Worm (Caenorhabditis elegans): Measurements from ENCODE around the gene ZK1248.19.

Gene ZK1248.19

DNA sequence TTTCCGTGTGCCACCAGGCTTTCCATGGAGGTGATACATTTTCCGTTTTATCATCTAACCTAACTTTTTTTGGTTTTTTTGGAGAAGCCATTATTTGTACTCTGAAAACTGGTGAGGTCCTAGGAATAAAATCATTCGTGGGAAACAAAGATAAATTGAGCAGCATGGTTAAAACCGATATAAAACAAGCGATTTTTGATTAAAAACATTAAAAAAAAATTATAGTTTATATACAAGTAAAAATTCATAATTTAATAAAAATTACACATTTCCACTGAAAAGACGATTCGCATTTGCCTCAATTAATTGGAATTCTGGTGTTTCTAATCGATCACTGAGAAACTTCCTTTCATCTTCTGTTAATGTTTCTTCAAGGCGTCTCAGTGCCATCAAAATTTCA is 761 bp downstream of the ZK1248.19 start, which contains the start of gene ZK1248.15:
Gene ZK1248.15 (minus strand): TSS at position 101 of the 400 bp plus-strand sequence.
- TF ChIP-seq hmg-4 (GFP tag; optimal IDR thresholded peaks at IDR 0.05) (no peak), aly-1 (tag; optimal IDR thresholded peaks at IDR 0.05) (no peak), ets-7 (tag; optimal IDR thresholded peaks at IDR 0.05) (no peak), tra-4 (tag; optimal IDR thresholded peaks at IDR 0.05) (no peak), tbx-37 (GFP tag; conservative IDR thresholded peaks at IDR 0.05) (no peak), F13C5.2 (tag; optimal IDR thresholded peaks at IDR 0.05) (no peak)

DNA sequence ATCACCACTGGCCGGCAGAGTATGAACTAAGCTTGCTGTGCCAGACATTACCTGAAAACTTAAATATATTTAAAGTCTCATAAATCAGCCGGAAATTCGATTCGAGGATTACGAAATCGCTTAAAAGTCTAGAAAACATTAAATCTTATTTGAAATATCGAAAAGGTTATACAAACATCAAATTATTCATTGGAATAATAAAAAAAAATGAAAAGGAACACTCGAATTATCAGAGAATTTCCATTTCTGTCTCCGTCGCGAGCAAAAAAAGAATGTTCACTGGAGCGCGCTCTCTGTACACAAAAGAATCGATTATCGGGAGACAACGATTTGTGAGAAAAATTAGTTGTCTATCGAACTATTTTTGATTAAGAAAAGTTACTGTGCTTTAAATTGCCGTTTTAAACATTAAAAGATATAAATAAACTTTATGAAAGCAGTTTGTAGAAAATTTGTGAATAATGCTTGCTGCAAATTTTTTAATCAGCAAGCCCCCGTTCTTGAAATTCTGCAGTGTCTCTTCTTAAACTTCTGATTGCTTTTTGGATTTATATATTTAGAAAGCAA is 3.0 kb downstream of the ZK1248.19 start, which contains the start of gene fzo-1:
Gene fzo-1 (minus strand): TSS at position 51 of the 567 bp plus-strand sequence.
- TF ChIP-seq pes-1 (GFP tag; IDR thresholded peaks at IDR 0.05): no peak
- TF ChIP-seq flt-1 (GFP tag; IDR thresholded peaks at IDR 0.05): no peak
- TF ChIP-seq tbx-37 (GFP tag; conservative IDR thresholded peaks at IDR 0.05): 0 out of 2 replicates have a peak, but pooled peaks have one; percentile 26
- TF ChIP-seq ets-7 (tag; optimal IDR thresholded peaks at IDR 0.05): peak; percentile 48
- no peak for TF ChIP-seq tbx-11 (GFP tag; IDR thresholded peaks at IDR 0.05)
- TF ChIP-seq hmg-4 (GFP tag; optimal IDR thresholded peaks at IDR 0.05): no peak
- TF ChIP-seq ceh-36 (tag; optimal IDR thresholded peaks at IDR 0.05): no peak
- no peak for TF ChIP-seq scrt-1 (GFP tag; IDR thresholded peaks at IDR 0.05)
- peak; percentile 21 for TF ChIP-seq B0310.2 (tag; optimal IDR thresholded peaks at IDR 0.05)
- TF ChIP-seq sea-1 (GFP tag; conservative IDR thresholded peaks at IDR 0.05): no peak
- TF ChIP-seq hmbx-1 (tag; optimal IDR thresholded peaks at IDR 0.05): no peak
- TF ChIP-seq tra-4 (tag; optimal IDR thresholded peaks at IDR 0.05): peak; percentile 14
- TF ChIP-seq aly-1 (tag; optimal IDR thresholded peaks at IDR 0.05): no peak
- TF ChIP-seq hnd-1 (tag; optimal IDR thresholded peaks at IDR 0.05): peak; percentile 40
- TF ChIP-seq ceh-13 (GFP tag; optimal IDR thresholded peaks at IDR 0.05): peak; percentile 36
- no peak for TF ChIP-seq ama-1 (optimal IDR thresholded peaks at IDR 0.05)
- TF ChIP-seq F13C5.2 (tag; optimal IDR thresholded peaks at IDR 0.05): peak; percentile 26

DNA sequence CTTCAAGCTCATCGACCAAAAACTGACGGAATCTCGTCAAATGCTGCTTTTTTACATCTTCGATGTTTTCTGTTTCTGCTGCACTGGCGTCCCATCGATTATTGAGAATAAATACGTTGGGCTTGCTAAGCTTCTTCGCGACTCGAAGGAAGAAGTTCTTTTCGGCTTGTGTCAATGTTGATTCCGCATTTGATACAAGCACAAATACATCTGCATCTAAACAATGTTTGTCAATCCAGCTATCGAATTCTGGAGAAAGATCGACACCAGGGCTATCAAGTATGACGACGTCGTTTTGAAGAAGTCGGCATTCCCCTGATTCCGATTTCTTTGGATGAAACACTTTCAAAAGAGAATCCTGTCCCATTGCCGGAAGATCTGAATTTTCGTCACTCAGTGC is 4.1 kb downstream of the ZK1248.19 start:
- TF ChIP-seq F13C5.2 (tag; optimal IDR thresholded peaks at IDR 0.05) (no peak), scrt-1 (GFP tag; IDR thresholded peaks at IDR 0.05) (no peak), pes-1 (GFP tag; IDR thresholded peaks at IDR 0.05) (no peak), flt-1 (GFP tag; IDR thresholded peaks at IDR 0.05) (no peak), hnd-1 (tag; optimal IDR thresholded peaks at IDR 0.05) (no peak), aly-1 (tag; optimal IDR thresholded peaks at IDR 0.05) (no peak), ceh-13 (GFP tag; optimal IDR thresholded peaks at IDR 0.05) (no peak), tbx-37 (GFP tag; conservative IDR thresholded peaks at IDR 0.05) (no peak), tra-4 (tag; optimal IDR thresholded peaks at IDR 0.05) (no peak), tbx-11 (GFP tag; IDR thresholded peaks at IDR 0.05) (no peak), B0310.2 (tag; optimal IDR thresholded peaks at IDR 0.05) (no peak)

DNA sequence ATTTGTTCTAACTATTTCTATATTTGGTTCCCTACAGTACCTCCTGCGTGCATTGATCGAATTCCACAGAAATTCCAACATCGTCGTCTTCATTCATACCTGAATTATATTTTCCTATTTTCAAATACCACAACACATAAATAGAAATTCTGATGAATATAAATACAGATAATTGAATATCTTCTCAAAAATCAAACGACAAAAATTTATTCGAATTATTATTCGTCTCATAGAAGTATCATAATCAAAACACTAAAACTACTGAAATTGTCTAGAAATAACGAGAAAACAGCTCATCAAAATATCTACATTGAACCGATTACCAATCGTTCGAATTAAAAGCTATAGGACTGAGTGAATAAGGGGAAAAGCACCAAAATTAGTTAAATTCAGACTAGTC is 6.1 kb downstream of the ZK1248.19 start, which contains the start of gene gtap-1:
Gene gtap-1 (minus strand): TSS at position 101 of the 400 bp plus-strand sequence.
- TF ChIP-seq F13C5.2 (tag; optimal IDR thresholded peaks at IDR 0.05) (no peak), ceh-13 (GFP tag; optimal IDR thresholded peaks at IDR 0.05) (no peak), pes-1 (GFP tag; IDR thresholded peaks at IDR 0.05) (no peak), hmg-4 (GFP tag; optimal IDR thresholded peaks at IDR 0.05) (no peak), hnd-1 (tag; optimal IDR thresholded peaks at IDR 0.05) (no peak), B0310.2 (tag; optimal IDR thresholded peaks at IDR 0.05) (no peak), scrt-1 (GFP tag; IDR thresholded peaks at IDR 0.05) (no peak), tra-4 (tag; optimal IDR thresholded peaks at IDR 0.05) (no peak), aly-1 (tag; optimal IDR thresholded peaks at IDR 0.05) (no peak), tbx-37 (GFP tag; conservative IDR thresholded peaks at IDR 0.05) (no peak), hmbx-1 (tag; optimal IDR thresholded peaks at IDR 0.05) (no peak), ama-1 (optimal IDR thresholded peaks at IDR 0.05) (no peak), sea-1 (GFP tag; conservative IDR thresholded peaks at IDR 0.05) (no peak)

DNA sequence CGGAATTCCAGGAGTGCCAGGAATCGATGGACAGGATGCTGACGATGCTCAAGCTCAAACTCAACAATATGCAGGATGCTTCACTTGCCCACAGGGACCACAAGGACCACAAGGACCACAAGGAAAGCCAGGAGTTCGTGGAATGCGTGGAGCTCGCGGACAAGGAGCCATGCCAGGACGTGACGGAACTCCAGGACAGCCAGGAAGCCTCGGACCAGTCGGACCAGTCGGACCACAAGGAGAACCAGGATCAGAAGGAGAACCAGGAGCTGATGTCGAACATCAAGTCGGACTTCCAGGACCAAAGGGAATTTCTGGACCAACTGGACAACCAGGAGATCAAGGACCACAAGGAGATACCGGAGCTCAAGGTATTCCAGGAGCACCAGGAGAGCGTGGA is 7.8 kb downstream of the ZK1248.19 start:
- no peak for TF ChIP-seq tra-4 (tag; optimal IDR thresholded peaks at IDR 0.05)
- no peak for TF ChIP-seq sea-1 (GFP tag; conservative IDR thresholded peaks at IDR 0.05)
- no peak for TF ChIP-seq ceh-13 (GFP tag; optimal IDR thresholded peaks at IDR 0.05)
- no peak for TF ChIP-seq F13C5.2 (tag; optimal IDR thresholded peaks at IDR 0.05)
- TF ChIP-seq scrt-1 (GFP tag; IDR thresholded peaks at IDR 0.05): no peak
- TF ChIP-seq ets-7 (tag; optimal IDR thresholded peaks at IDR 0.05): no peak
- no peak for TF ChIP-seq hmg-4 (GFP tag; optimal IDR thresholded peaks at IDR 0.05)
- TF ChIP-seq tbx-37 (GFP tag; conservative IDR thresholded peaks at IDR 0.05): no peak
- no peak for TF ChIP-seq ceh-36 (tag; optimal IDR thresholded peaks at IDR 0.05)
- no peak for TF ChIP-seq aly-1 (tag; optimal IDR thresholded peaks at IDR 0.05)
- TF ChIP-seq hmbx-1 (tag; optimal IDR thresholded peaks at IDR 0.05): no peak
- TF ChIP-seq tbx-11 (GFP tag; IDR thresholded peaks at IDR 0.05): no peak
- TF ChIP-seq pes-1 (GFP tag; IDR thresholded peaks at IDR 0.05): no peak
- TF ChIP-seq hnd-1 (tag; optimal IDR thresholded peaks at IDR 0.05): no peak
- TF ChIP-seq flt-1 (GFP tag; IDR thresholded peaks at IDR 0.05): no peak

DNA sequence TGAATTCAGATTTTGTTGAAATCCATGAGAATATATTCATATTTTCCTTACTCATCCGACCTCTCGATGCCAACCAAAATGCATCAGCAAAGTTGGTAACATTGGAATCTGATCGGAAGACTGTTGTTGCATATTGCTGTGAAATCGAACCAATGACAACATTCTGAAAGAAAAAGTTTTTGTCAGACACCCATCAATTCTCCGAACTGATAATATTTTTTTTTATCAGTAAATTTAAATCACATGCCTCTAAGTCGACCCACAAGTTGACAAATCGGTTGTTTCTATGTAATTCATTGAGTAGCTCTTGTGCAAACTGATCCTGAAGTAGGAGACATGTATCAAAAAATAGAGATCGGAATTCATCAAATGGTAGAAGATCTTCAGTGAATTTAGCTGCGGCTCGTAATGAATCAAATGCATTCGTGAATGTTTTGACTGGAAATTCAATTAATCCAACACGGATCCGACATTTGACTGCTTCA is 9.2 kb downstream of the ZK1248.19 start, which contains the start of gene col-74:
Gene col-74 (plus strand): TSS at position 435 of the 485 bp plus-strand sequence.
- TF ChIP-seq tbx-37 (GFP tag; conservative IDR thresholded peaks at IDR 0.05): no peak
- no peak for TF ChIP-seq hnd-1 (tag; optimal IDR thresholded peaks at IDR 0.05)
- TF ChIP-seq ceh-36 (tag; optimal IDR thresholded peaks at IDR 0.05): no peak
- TF ChIP-seq flt-1 (GFP tag; IDR thresholded peaks at IDR 0.05): no peak
- TF ChIP-seq aly-1 (tag; optimal IDR thresholded peaks at IDR 0.05): no peak
- no peak for TF ChIP-seq scrt-1 (GFP tag; IDR thresholded peaks at IDR 0.05)
- no peak for TF ChIP-seq ama-1 (optimal IDR thresholded peaks at IDR 0.05)
- no peak for TF ChIP-seq ets-7 (tag; optimal IDR thresholded peaks at IDR 0.05)
- TF ChIP-seq hmg-4 (GFP tag; optimal IDR thresholded peaks at IDR 0.05): no peak
- TF ChIP-seq B0310.2 (tag; optimal IDR thresholded peaks at IDR 0.05): no peak
- TF ChIP-seq sea-1 (GFP tag; conservative IDR thresholded peaks at IDR 0.05): no peak
- TF ChIP-seq hmbx-1 (tag; optimal IDR thresholded peaks at IDR 0.05): no peak
- no peak for TF ChIP-seq F13C5.2 (tag; optimal IDR thresholded peaks at IDR 0.05)
- no peak for TF ChIP-seq tbx-11 (GFP tag; IDR thresholded peaks at IDR 0.05)
- TF ChIP-seq ceh-13 (GFP tag; optimal IDR thresholded peaks at IDR 0.05): no peak
- no peak for TF ChIP-seq tra-4 (tag; optimal IDR thresholded peaks at IDR 0.05)
- no peak for TF ChIP-seq pes-1 (GFP tag; IDR thresholded peaks at IDR 0.05)

DNA sequence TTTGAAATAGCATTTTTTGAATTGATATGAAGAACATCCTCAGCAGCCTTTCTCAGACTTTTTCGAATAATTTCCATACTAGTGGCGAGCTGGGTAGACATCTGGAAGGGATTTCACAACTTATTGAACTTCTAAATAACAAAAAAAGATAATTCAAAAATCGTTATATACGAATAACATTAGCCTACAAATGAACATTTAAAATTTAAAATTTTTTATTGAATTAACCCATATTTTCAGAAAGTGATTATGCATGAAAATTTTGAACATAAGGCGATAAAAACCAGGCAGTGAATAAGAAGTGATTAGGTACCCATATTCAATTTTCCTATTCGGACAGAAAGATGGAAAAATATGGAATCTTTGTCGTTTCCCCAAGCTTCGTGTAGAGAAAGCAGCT is 10.7 kb downstream of the ZK1248.19 start, which contains the start of gene ZK1248.11:
Gene ZK1248.11 (minus strand): TSS at position 101 of the 400 bp plus-strand sequence.
- TF ChIP-seq hnd-1 (tag; optimal IDR thresholded peaks at IDR 0.05) (no peak), ceh-13 (GFP tag; optimal IDR thresholded peaks at IDR 0.05) (no peak), sea-1 (GFP tag; conservative IDR thresholded peaks at IDR 0.05) (no peak), hmbx-1 (tag; optimal IDR thresholded peaks at IDR 0.05) (no peak), pes-1 (GFP tag; IDR thresholded peaks at IDR 0.05) (no peak), F13C5.2 (tag; optimal IDR thresholded peaks at IDR 0.05) (no peak), ets-7 (tag; optimal IDR thresholded peaks at IDR 0.05) (no peak), tbx-37 (GFP tag; conservative IDR thresholded peaks at IDR 0.05) (no peak), tra-4 (tag; optimal IDR thresholded peaks at IDR 0.05) (no peak), B0310.2 (tag; optimal IDR thresholded peaks at IDR 0.05) (no peak), hmg-4 (GFP tag; optimal IDR thresholded peaks at IDR 0.05) (no peak), tbx-11 (GFP tag; IDR thresholded peaks at IDR 0.05) (no peak)

Measured in whole organism, early embryonic.